Fruit fly (Drosophila melanogaster): ENCODE results near the gene CG42814.

CG42814 gene

DNA sequence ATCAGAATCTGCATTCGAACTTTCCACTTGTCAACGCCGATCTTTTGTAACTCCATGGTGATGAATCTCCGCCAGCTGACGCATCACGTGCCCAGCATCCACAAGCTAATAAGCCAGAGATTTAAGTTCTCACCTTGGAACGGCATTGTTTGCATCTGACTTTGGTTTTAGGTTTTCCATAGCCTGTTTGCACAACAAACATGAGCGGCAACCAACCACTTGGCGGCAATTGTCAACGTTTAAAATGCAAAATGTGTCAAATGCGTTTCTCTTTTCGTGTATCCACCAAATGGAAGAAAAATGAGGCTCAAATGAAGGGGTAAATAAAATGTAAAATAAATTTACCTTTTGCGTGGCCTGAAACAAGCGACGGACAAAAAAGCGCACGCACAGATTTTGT, 26.9 kb downstream of the CG42814 start:
- TF ChIP-seq CG8159 (tag; optimal IDR thresholded peaks at IDR 0.05): no peak
- no peak for TF ChIP-seq CG15710 (tag; optimal IDR thresholded peaks at IDR 0.05)
- no peak for TF ChIP-seq CG4496 (GFP tag; IDR thresholded peaks at IDR 0.05)
- no peak for TF ChIP-seq Pif1A (GFP tag; optimal IDR thresholded peaks at IDR 0.05)
- no peak for TF ChIP-seq CG14655 (GFP tag; optimal IDR thresholded peaks at IDR 0.05)
- TF ChIP-seq fd96Ca (GFP tag; IDR thresholded peaks at IDR 0.05): no peak
- no peak for TF ChIP-seq Ets98B (GFP tag; IDR thresholded peaks at IDR 0.05)
- TF ChIP-seq CG9948 (tag; optimal IDR thresholded peaks at IDR 0.05): no peak
- no peak for TF ChIP-seq gl (tag; optimal IDR thresholded peaks at IDR 0.05)
- TF ChIP-seq EcR (GFP tag; optimal IDR thresholded peaks at IDR 0.05): no peak
- no peak for TF ChIP-seq D1 (tag; optimal IDR thresholded peaks at IDR 0.05)
- TF ChIP-seq CG32121 (GFP tag; IDR thresholded peaks at IDR 0.05): no peak
- TF ChIP-seq Pif1B (GFP tag; optimal IDR thresholded peaks at IDR 0.05): no peak
- no peak for TF ChIP-seq CG8301 (tag; optimal IDR thresholded peaks at IDR 0.05)
- TF ChIP-seq Snoo (tag; optimal IDR thresholded peaks at IDR 0.05): no peak
- no peak for TF ChIP-seq CG34367 (tag; optimal IDR thresholded peaks at IDR 0.05)
- TF ChIP-seq CG12605 (GFP tag; IDR thresholded peaks at IDR 0.05): no peak
- no peak for TF ChIP-seq CG13204 (GFP tag; optimal IDR thresholded peaks at IDR 0.05)

- TF ChIP-seq D1 (tag; optimal IDR thresholded peaks at IDR 0.05) (peak; percentile 79), rn (GFP tag; IDR thresholded peaks at IDR 0.05) (no peak), CG32121 (GFP tag; IDR thresholded peaks at IDR 0.05) (no peak), CG34367 (tag; optimal IDR thresholded peaks at IDR 0.05) (peak; percentile 76), Pif1A (GFP tag; optimal IDR thresholded peaks at IDR 0.05) (peak; percentile 19), EcR (GFP tag; optimal IDR thresholded peaks at IDR 0.05) (peak; percentile 34), CG9948 (tag; optimal IDR thresholded peaks at IDR 0.05) (peak; percentile 92), Ets98B (GFP tag; IDR thresholded peaks at IDR 0.05) (no peak), gl (tag; optimal IDR thresholded peaks at IDR 0.05) (peak; percentile 57), fd96Ca (GFP tag; IDR thresholded peaks at IDR 0.05) (no peak), CG4496 (GFP tag; IDR thresholded peaks at IDR 0.05) (peak; percentile 18; the same call in 1 of the 3 replicates), CG8159 (tag; optimal IDR thresholded peaks at IDR 0.05) (peak; percentile 93), Pif1B (GFP tag; optimal IDR thresholded peaks at IDR 0.05) (peak; percentile 40), CG17806 (tag; optimal IDR thresholded peaks at IDR 0.05) (peak; percentile 87), CG15710 (tag; optimal IDR thresholded peaks at IDR 0.05) (peak; percentile 88), CG12605 (GFP tag; IDR thresholded peaks at IDR 0.05) (0 out of 2 replicates have a peak, but pooled peaks have one; percentile 15), CG8301 (tag; optimal IDR thresholded peaks at IDR 0.05) (peak; percentile 42), CG14655 (GFP tag; optimal IDR thresholded peaks at IDR 0.05) (peak; percentile 81), Snoo (tag; optimal IDR thresholded peaks at IDR 0.05) (peak; percentile 71)
Observed at dm6 chr3R:27201538-27202281, 27.6 kb downstream of the CG42814 start.

DNA sequence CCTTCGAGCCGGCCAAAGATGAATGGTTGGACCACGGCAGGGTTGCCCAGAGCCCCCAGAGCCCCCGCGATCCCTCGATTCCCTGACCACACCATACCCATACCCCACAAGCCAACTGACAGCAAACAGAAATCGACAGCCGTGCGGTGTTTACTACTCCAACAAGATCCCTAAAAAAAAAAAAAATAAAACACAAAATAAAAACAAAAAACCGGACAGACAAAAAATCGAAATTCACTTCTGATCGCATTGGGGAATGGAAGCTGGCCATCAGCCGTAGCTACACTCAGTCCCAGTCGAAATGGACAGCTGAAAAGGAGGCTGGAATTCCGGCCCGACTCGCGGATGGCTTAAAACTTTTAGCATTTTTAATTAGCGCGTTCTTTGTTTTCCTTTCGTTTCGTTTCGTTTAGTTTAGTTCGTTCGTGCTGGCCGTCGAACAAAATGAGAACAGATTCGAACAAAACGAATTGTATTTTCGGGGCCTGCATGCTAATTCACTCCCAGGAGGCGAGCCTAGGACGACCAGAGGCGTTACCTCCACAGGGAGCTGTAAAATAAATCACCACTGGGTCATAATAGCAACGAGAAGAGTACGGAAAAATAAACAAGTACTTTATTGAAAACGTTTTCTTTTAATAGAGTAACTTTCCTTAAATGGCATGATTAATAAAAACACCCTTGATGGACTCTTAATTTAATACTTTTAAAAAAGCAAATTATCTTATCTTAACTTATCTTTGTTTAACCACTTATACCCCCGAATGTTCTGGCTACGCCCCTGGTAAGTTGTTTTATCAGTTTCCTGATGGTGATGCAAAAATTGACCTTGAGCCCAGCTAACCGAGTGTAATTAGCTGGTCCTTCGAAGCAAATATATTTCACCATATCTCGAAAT, 30.1 kb downstream of the CG42814 start:
- peak; percentile 46 for TF ChIP-seq CG9948 (tag; optimal IDR thresholded peaks at IDR 0.05)
- peak; percentile 43 for TF ChIP-seq CG17806 (tag; optimal IDR thresholded peaks at IDR 0.05)
- TF ChIP-seq CG13204 (GFP tag; optimal IDR thresholded peaks at IDR 0.05): peak; percentile 10
- TF ChIP-seq CG10348 (GFP tag; IDR thresholded peaks at IDR 0.05): no peak
- TF ChIP-seq CG15710 (tag; optimal IDR thresholded peaks at IDR 0.05): peak; percentile 79
- peak; percentile 11 for TF ChIP-seq CG34367 (tag; optimal IDR thresholded peaks at IDR 0.05)
- TF ChIP-seq CG8159 (tag; optimal IDR thresholded peaks at IDR 0.05): peak; percentile 78
- no peak for TF ChIP-seq CG12605 (GFP tag; IDR thresholded peaks at IDR 0.05)
- no peak for TF ChIP-seq fd96Ca (GFP tag; IDR thresholded peaks at IDR 0.05)
- no peak for TF ChIP-seq Pif1B (GFP tag; optimal IDR thresholded peaks at IDR 0.05)
- TF ChIP-seq rn (GFP tag; IDR thresholded peaks at IDR 0.05): no peak

DNA sequence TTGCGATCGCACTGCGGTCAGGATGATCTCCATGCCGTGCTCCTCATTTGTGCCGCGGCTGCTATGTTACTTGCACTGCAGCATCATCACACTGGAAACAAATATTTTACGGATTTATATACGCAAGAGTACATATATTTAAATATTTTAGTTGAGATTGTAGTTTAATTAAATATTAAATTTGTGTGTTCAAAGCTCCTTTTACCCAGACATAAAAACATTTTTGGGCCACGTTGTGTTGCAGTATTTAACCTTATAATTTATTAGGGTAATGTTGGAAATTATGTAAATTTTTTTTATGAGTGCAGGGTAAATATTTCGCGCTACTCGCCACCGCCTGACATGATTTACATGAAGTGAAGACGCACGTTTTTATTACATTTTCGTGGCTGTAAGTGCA, 31.7 kb downstream of the CG42814 start:
- TF ChIP-seq Pif1A (GFP tag; optimal IDR thresholded peaks at IDR 0.05) (peak; percentile 46), CG9948 (tag; optimal IDR thresholded peaks at IDR 0.05) (peak; percentile 67), Pif1B (GFP tag; optimal IDR thresholded peaks at IDR 0.05) (no peak), EcR (GFP tag; optimal IDR thresholded peaks at IDR 0.05) (no peak), CG8301 (tag; optimal IDR thresholded peaks at IDR 0.05) (peak; percentile 30), CG17806 (tag; optimal IDR thresholded peaks at IDR 0.05) (peak; percentile 63), CG8159 (tag; optimal IDR thresholded peaks at IDR 0.05) (peak; percentile 68), CG14655 (GFP tag; optimal IDR thresholded peaks at IDR 0.05) (peak; percentile 50), CG13204 (GFP tag; optimal IDR thresholded peaks at IDR 0.05) (no peak), CG15710 (tag; optimal IDR thresholded peaks at IDR 0.05) (peak; percentile 34), Ets98B (GFP tag; IDR thresholded peaks at IDR 0.05) (no peak), gl (tag; optimal IDR thresholded peaks at IDR 0.05) (no peak), CG34367 (tag; optimal IDR thresholded peaks at IDR 0.05) (peak; percentile 15)

DNA sequence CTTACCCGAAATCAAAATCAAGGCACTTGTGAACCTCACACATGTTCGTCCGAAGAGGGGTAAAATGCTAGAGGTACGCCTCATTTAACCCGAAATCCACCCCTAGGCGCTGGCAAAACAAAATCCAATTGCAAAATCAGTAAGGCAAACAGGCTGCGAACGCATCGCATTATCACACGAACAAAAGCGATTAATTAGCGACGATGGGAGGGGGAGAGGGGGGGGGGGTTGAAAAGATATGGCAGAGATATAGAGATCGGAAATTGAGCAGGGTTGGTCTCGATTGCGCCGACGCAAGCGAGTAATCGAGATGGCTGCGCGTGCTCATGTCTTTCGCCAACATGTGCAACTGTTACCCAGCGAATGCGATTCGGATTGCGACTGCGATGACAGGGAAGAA, 32.4 kb downstream of the CG42814 start:
- TF ChIP-seq CG32121 (GFP tag; IDR thresholded peaks at IDR 0.05) (no peak), gl (tag; optimal IDR thresholded peaks at IDR 0.05) (no peak), fd96Ca (GFP tag; IDR thresholded peaks at IDR 0.05) (no peak)

All from whole organism, pupa.